Fruit fly (Drosophila melanogaster) whole organism, embryonic: ENCODE measurements around the gene gfzf.

Source experiments
- Ada2b ChIP-seq: fragments of 200-800 bp; sonication (Bioruptor generic); IDR thresholded peaks from 2 replicates; pipeline ENCODE4 v1.3.6; 2022; ENCODE audit warnings: missing biosample characterization, missing genetic modification characterization
- Bdp1 ChIP-seq: fragments of 200-800 bp; sonication (Bioruptor generic); optimal IDR thresholded peaks from 3 replicates; lab custom pipeline; 2016; ENCODE audit warnings: missing biosample characterization, missing genetic modification characterization
- Bgb ChIP-seq: fragments of 200-800 bp; sonication (Bioruptor generic); IDR thresholded peaks from 2 replicates; pipeline ENCODE4 v1.3.6; 2022; ENCODE audit warnings: missing biosample characterization, missing genetic modification characterization; ENCODE audit not compliant: partially characterized antibody
- C15 ChIP-seq: fragments of 200-800 bp; sonication (Bioruptor generic); IDR thresholded peaks from 3 replicates; pipeline ENCODE4 v1.3.6; 2022; ENCODE audit warnings: missing biosample characterization, missing genetic modification characterization
- CG10321 ChIP-seq: fragments of 200-800 bp; sonication (Bioruptor generic); IDR thresholded peaks from 2 replicates; pipeline ENCODE4 v1.3.6; 2022; ENCODE audit warnings: missing biosample characterization, missing genetic modification characterization
- CG10543 ChIP-seq: fragments of 200-800 bp; sonication (Bioruptor generic); optimal IDR thresholded peaks from 3 replicates; lab custom pipeline; 2017; ENCODE audit warnings: missing biosample characterization, mild to moderate bottlenecking, missing genetic modification characterization, moderate library complexity
- CG11247 ChIP-seq: fragments of 200-800 bp; sonication (Bioruptor generic); IDR thresholded peaks from 2 replicates; pipeline ENCODE4 v1.3.6; 2022; ENCODE audit warnings: missing biosample characterization, missing genetic modification characterization
- CG13296 ChIP-seq: fragments of 200-800 bp; sonication (Bioruptor generic); optimal IDR thresholded peaks from 3 replicates; lab custom pipeline; 2018; ENCODE audit warnings: missing biosample characterization, mild to moderate bottlenecking, missing genetic modification characterization
- CG13894 ChIP-seq: fragments of 200-800 bp; sonication (Bioruptor generic); optimal IDR thresholded peaks from 3 replicates; lab custom pipeline; 2018; ENCODE audit warnings: missing biosample characterization, mild to moderate bottlenecking, missing genetic modification characterization, moderate library complexity
- CG30431 ChIP-seq: fragments of 200-800 bp; sonication (Bioruptor generic); optimal IDR thresholded peaks from 2 replicates; lab custom pipeline; 2017; ENCODE audit warnings: missing biosample characterization, missing genetic modification characterization
- CG31224 ChIP-seq: fragments of 200-800 bp; sonication (Bioruptor generic); IDR thresholded peaks from 2 replicates; pipeline ENCODE4 v1.3.6; 2022; ENCODE audit warnings: missing biosample characterization, missing genetic modification characterization
- CG31388 ChIP-seq: fragments of 200-800 bp; sonication (Bioruptor generic); optimal IDR thresholded peaks from 2 replicates; lab custom pipeline; 2016; ENCODE audit warnings: missing biosample characterization, missing genetic modification characterization
- CG4707 ChIP-seq: fragments of 200-800 bp; sonication (Bioruptor generic); optimal IDR thresholded peaks from 2 replicates; lab custom pipeline; 2018; ENCODE audit warnings: missing biosample characterization, mild to moderate bottlenecking, missing genetic modification characterization, moderate library complexity
- CG6272 ChIP-seq: fragments of 200-800 bp; sonication (Bioruptor generic); IDR thresholded peaks from 2 replicates; pipeline ENCODE4 v1.3.6; 2022; ENCODE audit warnings: missing biosample characterization, missing genetic modification characterization
- CG7839 ChIP-seq: fragments of 200-800 bp; sonication (Bioruptor generic); optimal IDR thresholded peaks from 3 replicates; lab custom pipeline; 2018; ENCODE audit warnings: missing biosample characterization, mild to moderate bottlenecking, missing genetic modification characterization, moderate library complexity
- CG7928 ChIP-seq: fragments of 200-800 bp; sonication (Bioruptor generic); optimal IDR thresholded peaks from 2 replicates; lab custom pipeline; 2017; ENCODE audit warnings: missing biosample characterization, mild to moderate bottlenecking, missing genetic modification characterization
- CG8290 ChIP-seq, 3 experiments: fragments of 200-800 bp; sonication (Bioruptor generic); optimal IDR thresholded peaks; 2 replicates each; lab custom pipeline; 2016 to 2019; ENCODE audit warnings: missing biosample characterization in 3 of 3, missing genetic modification characterization in 3 of 3, mild to moderate bottlenecking in 2 of 3, moderate library complexity in 1 of 3
- CG8478 ChIP-seq: fragments of >200 bp; optimal IDR thresholded peaks from 2 replicates; lab custom pipeline; 2018
- CG9437 ChIP-seq: fragments of 200-800 bp; sonication (Bioruptor generic); optimal IDR thresholded peaks from 2 replicates; lab custom pipeline; 2018; ENCODE audit warnings: missing biosample characterization, mild to moderate bottlenecking, missing genetic modification characterization
- CG9932 ChIP-seq: fragments of 200-800 bp; sonication (Bioruptor generic); IDR thresholded peaks from 2 replicates; pipeline ENCODE4 v1.3.6; 2022; ENCODE audit warnings: missing biosample characterization, missing genetic modification characterization
- Dll ChIP-seq: fragments of 200-800 bp; sonication (Bioruptor generic); IDR thresholded peaks from 4 replicates; pipeline ENCODE4 v1.3.6; 2022; ENCODE audit warnings: missing biosample characterization, missing genetic modification characterization; ENCODE audit not compliant: partially characterized antibody
- Eip74EF ChIP-seq, 2 experiments: fragments of 200-800 bp in 1 of 2; fragments of >200 bp in 1 of 2; sonication (Bioruptor generic) in 1 of 2; optimal IDR thresholded peaks; 2 replicates each; lab custom pipeline; 2017 to 2019; ENCODE audit warnings: missing biosample characterization in 2 of 2, missing genetic modification characterization in 2 of 2, mild to moderate bottlenecking in 1 of 2, moderate library complexity in 1 of 2
- Gsc ChIP-seq: fragments of 200-800 bp; sonication (Bioruptor generic); IDR thresholded peaks from 2 replicates; pipeline ENCODE4 v1.3.6; 2022; ENCODE audit warnings: missing biosample characterization, missing genetic modification characterization
- MTF-1 ChIP-seq: fragments of 200-800 bp; sonication (Bioruptor generic); optimal IDR thresholded peaks from 2 replicates; lab custom pipeline; 2018; ENCODE audit warnings: missing biosample characterization, mild to moderate bottlenecking, missing genetic modification characterization, borderline replicate concordance
- Scr ChIP-seq: fragments of 200-800 bp; sonication (Bioruptor generic); IDR thresholded peaks from 2 replicates; pipeline ENCODE4 v1.3.6; 2022; ENCODE audit warnings: missing biosample characterization, missing genetic modification characterization; ENCODE audit not compliant: partially characterized antibody
- Spps ChIP-seq: fragments of 200-800 bp; sonication (Bioruptor generic); optimal IDR thresholded peaks from 2 replicates; lab custom pipeline; 2018; ENCODE audit warnings: missing biosample characterization, mild to moderate bottlenecking, missing genetic modification characterization
- Xbp1 ChIP-seq: fragments of 200-800 bp; sonication (Bioruptor generic); optimal IDR thresholded peaks from 3 replicates; lab custom pipeline; 2016; ENCODE audit warnings: missing biosample characterization, mild to moderate bottlenecking, missing genetic modification characterization
- Xrp1 ChIP-seq: fragments of 200-800 bp; sonication (Bioruptor generic); IDR thresholded peaks from 2 replicates; pipeline ENCODE4 v1.3.6; 2022; ENCODE audit warnings: missing biosample characterization, missing genetic modification characterization
- ara ChIP-seq: fragments of 200-800 bp; sonication (Bioruptor generic); IDR thresholded peaks from 2 replicates; pipeline ENCODE4 v1.3.6; 2022; ENCODE audit warnings: missing biosample characterization, missing genetic modification characterization
- ase ChIP-seq: fragments of 200-800 bp; sonication (Bioruptor generic); IDR thresholded peaks from 3 replicates; pipeline ENCODE4 v1.3.6; 2022; ENCODE audit warnings: missing biosample characterization, missing genetic modification characterization
- crc ChIP-seq: fragments of 200-800 bp; sonication (Bioruptor generic); optimal IDR thresholded peaks from 2 replicates; lab custom pipeline; 2016; ENCODE audit warnings: missing biosample characterization, missing genetic modification characterization
- cwo ChIP-seq: fragments of 200-800 bp; sonication (Bioruptor generic); optimal IDR thresholded peaks from 3 replicates; lab custom pipeline; 2017; ENCODE audit warnings: missing biosample characterization, missing genetic modification characterization, mild to moderate bottlenecking, moderate library complexity, missing genetic modification reagents
- exex ChIP-seq: fragments of 200-800 bp; sonication (Bioruptor generic); optimal IDR thresholded peaks from 4 replicates; lab custom pipeline; 2018; ENCODE audit warnings: missing biosample characterization, mild to moderate bottlenecking, missing genetic modification characterization, moderate library complexity
- gem ChIP-seq: fragments of 200-800 bp; sonication (Bioruptor generic); optimal IDR thresholded peaks from 2 replicates; lab custom pipeline; 2019; ENCODE audit warnings: missing biosample characterization, mild to moderate bottlenecking, missing genetic modification characterization, moderate library complexity
- gfzf ChIP-seq: fragments of 200-800 bp; sonication (Bioruptor generic); optimal IDR thresholded peaks from 2 replicates; lab custom pipeline; 2016; ENCODE audit warnings: missing biosample characterization, mild to moderate bottlenecking, missing genetic modification characterization, moderate library complexity
- hb ChIP-seq: fragments of 200-800 bp; sonication (Bioruptor generic); IDR thresholded peaks from 3 replicates; pipeline ENCODE4 v1.3.6; 2022; ENCODE audit warnings: missing biosample characterization, missing genetic modification characterization; ENCODE audit not compliant: partially characterized antibody
- mld ChIP-seq: fragments of 200-800 bp; sonication (Bioruptor generic); IDR thresholded peaks from 3 replicates; pipeline ENCODE4 v1.3.6; 2022; ENCODE audit warnings: missing biosample characterization, missing genetic modification characterization; ENCODE audit not compliant: partially characterized antibody
- pho ChIP-seq: fragments of 200-800 bp; sonication (Bioruptor generic); optimal IDR thresholded peaks from 2 replicates; lab custom pipeline; 2016; ENCODE audit warnings: missing biosample characterization, missing genetic modification characterization
- sc ChIP-seq, 3 experiments: fragments of >200 bp in 2 of 3; fragments of 200-800 bp in 1 of 3; sonication (Bioruptor generic) in 1 of 3; optimal IDR thresholded peaks; 2 replicates in 2 of 3; 3 replicates in 1 of 3; lab custom pipeline; 2017; ENCODE audit warnings: mild to moderate bottlenecking in 1 of 3, missing biosample characterization in 1 of 3, missing genetic modification characterization in 1 of 3, missing genetic modification reagents in 1 of 3
- scrt ChIP-seq: fragments of 200-800 bp; sonication (Bioruptor generic); optimal IDR thresholded peaks from 2 replicates; lab custom pipeline; 2018; ENCODE audit warnings: missing biosample characterization, mild to moderate bottlenecking, missing genetic modification characterization, moderate library complexity
- sd ChIP-seq: fragments of 200-800 bp; sonication (Bioruptor generic); optimal IDR thresholded peaks from 3 replicates; lab custom pipeline; 2018; ENCODE audit warnings: missing biosample characterization, mild to moderate bottlenecking, missing genetic modification characterization, moderate library complexity
- sr ChIP-seq: fragments of 200-800 bp; sonication (Bioruptor generic); IDR thresholded peaks from 3 replicates; pipeline ENCODE4 v1.3.6; 2022; ENCODE audit warnings: missing biosample characterization, missing genetic modification characterization
- stc ChIP-seq: fragments of 200-800 bp; sonication (Bioruptor generic); IDR thresholded peaks from 2 replicates; pipeline ENCODE4 v1.3.6; 2022; ENCODE audit warnings: missing biosample characterization, missing genetic modification characterization
- tio ChIP-seq: fragments of 200-800 bp; sonication (Bioruptor generic); optimal IDR thresholded peaks from 2 replicates; lab custom pipeline; 2017; ENCODE audit warnings: missing biosample characterization, missing genetic modification characterization, inconsistent platforms
- trem ChIP-seq: fragments of 200-800 bp; optimal IDR thresholded peaks from 3 replicates; lab custom pipeline; 2019; ENCODE audit warnings: missing biosample characterization, mild to moderate bottlenecking, missing genetic modification characterization, moderate library complexity
- tup ChIP-seq: fragments of 200-800 bp; sonication (Bioruptor generic); optimal IDR thresholded peaks from 2 replicates; lab custom pipeline; 2016; ENCODE audit warnings: missing biosample characterization, mild to moderate bottlenecking, missing genetic modification characterization, moderate library complexity

Gene gfzf

DNA sequence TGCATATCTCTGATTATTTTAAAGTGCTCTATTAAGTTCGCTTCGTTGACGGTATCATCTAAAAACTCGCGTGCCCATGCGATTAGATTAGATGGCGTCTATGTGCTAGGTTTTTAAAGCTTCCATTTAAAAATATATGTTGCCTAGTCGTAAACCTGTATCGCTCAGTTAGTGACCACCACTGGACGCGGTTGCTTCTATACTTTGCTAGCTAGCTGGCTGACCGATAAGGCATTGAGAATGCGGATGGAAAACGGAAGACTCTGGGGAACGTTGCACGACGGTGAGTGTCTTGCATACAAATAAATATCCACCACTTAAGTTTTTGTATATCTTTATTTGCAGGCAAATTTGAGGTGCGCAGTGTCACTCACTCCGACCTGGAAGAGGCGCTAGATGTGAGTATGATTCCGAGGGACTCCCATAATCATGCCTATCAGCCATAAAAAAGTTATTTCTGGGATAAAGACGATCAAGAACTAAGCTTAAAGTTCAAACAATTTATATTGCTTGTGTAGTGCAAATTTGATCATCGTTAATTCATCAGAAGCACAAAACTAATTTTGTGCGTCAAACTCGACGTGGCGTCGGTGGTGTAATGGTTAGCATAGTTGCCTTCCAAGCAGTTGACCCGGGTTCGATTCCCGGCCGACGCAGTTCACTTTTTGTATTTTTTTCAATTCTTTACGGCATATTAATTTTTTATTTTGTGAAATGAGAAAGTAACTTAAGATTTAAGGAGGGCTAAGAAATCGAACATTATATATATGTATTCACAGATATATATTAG lies 21.3 kb downstream of the gfzf start, which contains the start of gene CG31248 (continued):
- TF ChIP-seq Xrp1 (GFP tag; lab: Robert Waterston, UW), result no peak
- TF ChIP-seq sr (GFP tag; lab: Robert Waterston, UW), result no peak
- peak; percentile 39 for TF ChIP-seq CG13894
- peak; percentile 99 for TF ChIP-seq Bdp1 (GFP tag; lab: Kevin White, UChicago)
- TF ChIP-seq ara (GFP tag; lab: Robert Waterston, UW), result no peak
- peak; percentile 79 for TF ChIP-seq Bgb
- no peak for TF ChIP-seq gfzf (GFP tag; lab: Kevin White, UChicago)
- peak; percentile 69 for TF ChIP-seq Scr (GFP tag; lab: Robert Waterston, UW)
- no peak for TF ChIP-seq tup (GFP tag; lab: Kevin White, UChicago)
- TF ChIP-seq cwo (GFP tag; lab: Kevin White, UChicago), result peak; percentile 95
- peak; percentile 71 for TF ChIP-seq CG10543 (GFP tag; lab: Kevin White, UChicago)
- no peak for TF ChIP-seq crc (GFP tag; lab: Kevin White, UChicago)
- TF ChIP-seq mld (GFP tag; lab: Robert Waterston, UW), result peak; percentile 69; the same call in 2 of the 3 replicates
- no peak for TF ChIP-seq sc (optimal IDR thresholded peaks at IDR 0.05; lab: Kevin White, UChicago)
- TF ChIP-seq sc (GFP tag; optimal IDR thresholded peaks at IDR 0.05; lab: Kevin White, UChicago), result no peak
- peak in 1 of 2 experiments; percentile 53 for TF ChIP-seq Eip74EF (GFP tag; optimal IDR thresholded peaks at IDR 0.05; lab: Kevin White, UChicago)
- no peak for TF ChIP-seq MTF-1 (GFP tag; lab: Kevin White, UChicago)
- TF ChIP-seq Spps (tag; lab: Kevin White, UChicago), result no peak
- no peak for TF ChIP-seq tio
- no peak for TF ChIP-seq CG7928 (GFP tag; lab: Kevin White, UChicago)
- no peak for TF ChIP-seq CG31388 (GFP tag; lab: Kevin White, UChicago)
- no peak for TF ChIP-seq CG8478 (lab: Kevin White, UChicago)
- no peak for TF ChIP-seq C15 (GFP tag; lab: Robert Waterston, UW)
- TF ChIP-seq sd (tag; lab: Kevin White, UChicago), result peak; percentile 69

DNA sequence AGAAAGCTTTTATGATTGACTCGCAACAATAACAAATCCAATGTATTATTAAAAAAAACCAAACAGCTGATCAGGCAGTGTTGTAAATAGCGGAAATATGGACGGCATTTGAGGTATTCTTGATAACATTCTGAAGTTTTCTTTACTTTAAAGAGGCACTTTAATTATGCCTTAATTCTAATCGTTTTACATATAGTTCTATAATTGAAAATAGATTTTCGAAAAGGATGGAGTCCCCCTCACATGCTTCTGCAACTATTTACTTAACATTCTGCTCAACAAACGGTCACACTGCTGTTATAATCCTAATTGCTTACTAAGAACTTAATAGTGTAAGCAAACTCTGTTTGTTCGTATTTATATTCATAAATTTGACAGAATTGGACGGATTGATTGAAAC lies 22.8 kb downstream of the gfzf start, which contains the start of gene CG10068:
TSS of gene CG10068 (minus strand) at position 62 of the 400 bp plus-strand sequence.
- peak; percentile 76 for TF ChIP-seq CG30431
- TF ChIP-seq ase (GFP tag; lab: Robert Waterston, UW), result peak; percentile 94
- no peak for TF ChIP-seq hb
- TF ChIP-seq CG7839 (tag; lab: Kevin White, UChicago), result peak; percentile 88
- peak; percentile 85 for TF ChIP-seq exex (tag; lab: Kevin White, UChicago)
- peak; percentile 57; the same call in 2 of the 4 replicates for TF ChIP-seq Dll (GFP tag; lab: Robert Waterston, UW)
- peak; percentile 84 for TF ChIP-seq pho (GFP tag; lab: Kevin White, UChicago)
- TF ChIP-seq CG10321 (GFP tag; lab: Robert Waterston, UW), result peak; percentile 39; the same call in 1 of the 2 replicates
- TF ChIP-seq Scr (GFP tag; lab: Robert Waterston, UW), result 0 out of 2 replicates have a peak, but pooled peaks have one; percentile 22
- peak; percentile 97 for TF ChIP-seq Xrp1 (GFP tag; lab: Robert Waterston, UW)
- peak; percentile 73 for TF ChIP-seq CG31224 (GFP tag; lab: Robert Waterston, UW)
- TF ChIP-seq Xbp1 (GFP tag; lab: Kevin White, UChicago), result peak; percentile 89
- TF ChIP-seq scrt (GFP tag; lab: Kevin White, UChicago), result peak; percentile 64
- peak; percentile 85 for TF ChIP-seq CG11247 (GFP tag; lab: Robert Waterston, UW)
- TF ChIP-seq CG4707 (GFP tag; lab: Kevin White, UChicago), result peak; percentile 28
- peak; percentile 62 for TF ChIP-seq CG9437 (GFP tag; lab: Kevin White, UChicago)
- TF ChIP-seq CG8290 (GFP tag; optimal IDR thresholded peaks at IDR 0.05; lab: Kevin White, UChicago), result peak; percentile 94
- peak; percentile 73 to 86 for TF ChIP-seq CG8290 (tag; optimal IDR thresholded peaks at IDR 0.05; lab: Kevin White, UChicago)
- TF ChIP-seq trem, result peak; percentile 93
- TF ChIP-seq gem (tag; lab: Kevin White, UChicago), result peak; percentile 94
- no peak for TF ChIP-seq Gsc
- peak; percentile 91 for TF ChIP-seq stc (GFP tag; lab: Robert Waterston, UW)
- no peak; the same call in 1 of the 2 replicates for TF ChIP-seq CG6272 (GFP tag; lab: Robert Waterston, UW)
- no peak; the same call in 1 of the 2 replicates for TF ChIP-seq CG9932 (GFP tag; lab: Robert Waterston, UW)
- peak; percentile 88 for TF ChIP-seq Ada2b (GFP tag; lab: Robert Waterston, UW)
- TF ChIP-seq CG13296 (GFP tag; lab: Kevin White, UChicago), result peak; percentile 77
